Fruit fly (Drosophila melanogaster) whole organism, embryonic: ENCODE measurements around the gene CG8117.

Experiments
- Atf6 ChIP-seq: fragments of 200-800 bp; sonication (Bioruptor generic); IDR thresholded peaks from 2 replicates; pipeline ENCODE4 v1.3.6; 2022; ENCODE audit warnings: missing biosample characterization, missing genetic modification characterization
- C15 ChIP-seq: fragments of 200-800 bp; sonication (Bioruptor generic); IDR thresholded peaks from 3 replicates; pipeline ENCODE4 v1.3.6; 2022; ENCODE audit warnings: missing biosample characterization, missing genetic modification characterization
- CG11247 ChIP-seq: fragments of 200-800 bp; sonication (Bioruptor generic); IDR thresholded peaks from 2 replicates; pipeline ENCODE4 v1.3.6; 2022; ENCODE audit warnings: missing biosample characterization, missing genetic modification characterization
- CG12391 ChIP-seq: fragments of 200-800 bp; sonication (Bioruptor generic); optimal IDR thresholded peaks from 3 replicates; lab custom pipeline; 2018; ENCODE audit warnings: missing biosample characterization, mild to moderate bottlenecking, missing genetic modification characterization, moderate library complexity
- CG13287 ChIP-seq: fragments of 200-800 bp; sonication (Bioruptor generic); IDR thresholded peaks from 2 replicates; pipeline ENCODE4 v1.3.6; 2022; ENCODE audit warnings: missing biosample characterization, missing genetic modification characterization; ENCODE audit not compliant: partially characterized antibody
- CG13296 ChIP-seq: fragments of 200-800 bp; sonication (Bioruptor generic); optimal IDR thresholded peaks from 3 replicates; lab custom pipeline; 2018; ENCODE audit warnings: missing biosample characterization, mild to moderate bottlenecking, missing genetic modification characterization
- CG14014 ChIP-seq: fragments of 200-800 bp; sonication (Bioruptor generic); IDR thresholded peaks from 2 replicates; pipeline ENCODE4 v1.3.6; 2022; ENCODE audit warnings: missing biosample characterization, missing genetic modification characterization
- CG14441 ChIP-seq: fragments of 200-800 bp; sonication (Bioruptor generic); IDR thresholded peaks from 2 replicates; pipeline ENCODE4 v1.3.6; 2022; ENCODE audit warnings: missing biosample characterization, missing genetic modification characterization
- CG14667 ChIP-seq: fragments of 200-800 bp; sonication (Bioruptor generic); IDR thresholded peaks from 2 replicates; pipeline ENCODE4 v1.3.6; 2022; ENCODE audit warnings: missing biosample characterization, missing genetic modification characterization
- CG15696 ChIP-seq: fragments of 200-800 bp; sonication (Bioruptor generic); optimal IDR thresholded peaks from 2 replicates; lab custom pipeline; 2019; ENCODE audit warnings: missing biosample characterization, mild to moderate bottlenecking, missing genetic modification characterization, moderate library complexity
- CG1603 ChIP-seq: fragments of 200-800 bp; sonication (Bioruptor generic); optimal IDR thresholded peaks from 2 replicates; lab custom pipeline; 2019; ENCODE audit warnings: missing biosample characterization, mild to moderate bottlenecking, missing genetic modification characterization, moderate library complexity
- CG1647 ChIP-seq: fragments of 200-800 bp; sonication (Bioruptor generic); optimal IDR thresholded peaks from 3 replicates; lab custom pipeline; 2016; ENCODE audit warnings: missing biosample characterization, missing genetic modification characterization
- CG17328 ChIP-seq: fragments of 200-800 bp; sonication (Bioruptor generic); IDR thresholded peaks from 2 replicates; pipeline ENCODE4 v1.3.6; 2022; ENCODE audit warnings: missing biosample characterization, missing genetic modification characterization
- CG2712 ChIP-seq: fragments of 200-800 bp; optimal IDR thresholded peaks from 3 replicates; lab custom pipeline; 2019; ENCODE audit warnings: missing biosample characterization, mild to moderate bottlenecking, missing genetic modification characterization, moderate library complexity
- CG2875 ChIP-seq: fragments of 200-800 bp; sonication (Bioruptor generic); optimal IDR thresholded peaks from 2 replicates; lab custom pipeline; 2017; ENCODE audit warnings: missing biosample characterization, mild to moderate bottlenecking, missing genetic modification characterization, missing genetic modification reagents
- CG30403 ChIP-seq: fragments of 200-800 bp; sonication (Bioruptor generic); optimal IDR thresholded peaks from 3 replicates; lab custom pipeline; 2016; ENCODE audit warnings: missing biosample characterization, missing genetic modification characterization
- CG31224 ChIP-seq: fragments of 200-800 bp; sonication (Bioruptor generic); IDR thresholded peaks from 2 replicates; pipeline ENCODE4 v1.3.6; 2022; ENCODE audit warnings: missing biosample characterization, missing genetic modification characterization
- CG34224 ChIP-seq: fragments of 200-800 bp; sonication (Bioruptor generic); IDR thresholded peaks from 3 replicates; pipeline ENCODE4 v1.3.6; 2022; ENCODE audit warnings: missing biosample characterization, missing genetic modification characterization; ENCODE audit not compliant: partially characterized antibody
- CG43689 ChIP-seq: fragments of 200-800 bp; sonication (Bioruptor generic); IDR thresholded peaks from 2 replicates; pipeline ENCODE4 v1.3.6; 2022; ENCODE audit warnings: missing biosample characterization, missing genetic modification characterization
- CG4730 ChIP-seq: fragments of 200-800 bp; sonication (Bioruptor generic); IDR thresholded peaks from 2 replicates; pipeline ENCODE4 v1.3.6; 2022; ENCODE audit warnings: missing biosample characterization, missing genetic modification characterization
- CG5180 ChIP-seq: fragments of 200-800 bp; sonication (Bioruptor generic); optimal IDR thresholded peaks from 3 replicates; lab custom pipeline; 2017; ENCODE audit warnings: missing biosample characterization, missing genetic modification characterization, mild to moderate bottlenecking, moderate library complexity, missing genetic modification reagents
- CG6175 ChIP-seq: fragments of 200-800 bp; sonication (Bioruptor generic); IDR thresholded peaks from 3 replicates; pipeline ENCODE4 v1.3.6; 2022; ENCODE audit warnings: missing biosample characterization, missing genetic modification characterization
- CG7372 ChIP-seq: fragments of 200-800 bp; sonication (Bioruptor generic); IDR thresholded peaks from 2 replicates; pipeline ENCODE4 v1.3.6; 2022; ENCODE audit warnings: missing biosample characterization, missing genetic modification characterization
- CG8944 ChIP-seq: fragments of 200-800 bp; sonication (Bioruptor generic); optimal IDR thresholded peaks from 3 replicates; lab custom pipeline; 2016; ENCODE audit warnings: missing biosample characterization, missing genetic modification characterization
- CG9817 ChIP-seq: fragments of 200-800 bp; sonication (Bioruptor generic); optimal IDR thresholded peaks from 2 replicates; lab custom pipeline; 2018; ENCODE audit warnings: missing biosample characterization, mild to moderate bottlenecking, missing genetic modification characterization, moderate library complexity
- CTCF ChIP-seq: fragments of 200-800 bp; sonication (Bioruptor generic); optimal IDR thresholded peaks from 2 replicates; lab custom pipeline; 2017; ENCODE audit warnings: missing biosample characterization, mild to moderate bottlenecking, missing genetic modification characterization, moderate library complexity
- Dbx ChIP-seq: fragments of 200-800 bp; sonication (Bioruptor generic); IDR thresholded peaks from 3 replicates; pipeline ENCODE4 v1.3.6; 2022; ENCODE audit warnings: missing biosample characterization, missing genetic modification characterization
- HLH4C ChIP-seq: fragments of 200-800 bp; sonication (Bioruptor generic); IDR thresholded peaks from 3 replicates; pipeline ENCODE4 v1.3.6; 2022; ENCODE audit warnings: missing biosample characterization, missing genetic modification characterization; ENCODE audit not compliant: partially characterized antibody
- HmgZ ChIP-seq: fragments of 200-800 bp; sonication (Bioruptor generic); optimal IDR thresholded peaks from 2 replicates; lab custom pipeline; 2018; ENCODE audit warnings: missing biosample characterization, mild to moderate bottlenecking, missing genetic modification characterization
- MBD-R2 ChIP-seq: fragments of 200-800 bp; sonication (Bioruptor generic); IDR thresholded peaks from 2 replicates; pipeline ENCODE4 v1.3.6; 2022; ENCODE audit warnings: missing biosample characterization, missing genetic modification characterization
- PHDP ChIP-seq: fragments of 200-800 bp; sonication (Bioruptor generic); optimal IDR thresholded peaks from 3 replicates; lab custom pipeline; 2018; ENCODE audit warnings: missing biosample characterization, mild to moderate bottlenecking, missing genetic modification characterization, moderate library complexity
- Ptx1 ChIP-seq: fragments of 200-800 bp; sonication (Bioruptor generic); IDR thresholded peaks from 2 replicates; pipeline ENCODE4 v1.3.6; 2022; ENCODE audit warnings: missing biosample characterization, missing genetic modification characterization
- Stat92E ChIP-seq, 3 experiments: fragments of >200 bp in 2 of 3; fragments of 200-800 bp in 1 of 3; sonication (Bioruptor generic) in 1 of 3; optimal IDR thresholded peaks; 2 replicates each; lab custom pipeline; 2017 to 2019; ENCODE audit warnings: missing biosample characterization in 3 of 3, missing genetic modification characterization in 3 of 3, mild to moderate bottlenecking in 1 of 3, moderate library complexity in 1 of 3
- abd-A ChIP-seq: fragments of 200-800 bp; sonication (Bioruptor generic); optimal IDR thresholded peaks from 3 replicates; lab custom pipeline; 2019; ENCODE audit warnings: missing biosample characterization, mild to moderate bottlenecking, missing genetic modification characterization, moderate library complexity
- bab2 ChIP-seq: fragments of 200-800 bp; sonication (Bioruptor generic); optimal IDR thresholded peaks from 2 replicates; lab custom pipeline; 2016; ENCODE audit warnings: missing biosample characterization, missing genetic modification characterization
- dmrt11E ChIP-seq: fragments of 200-800 bp; sonication (Bioruptor generic); optimal IDR thresholded peaks from 3 replicates; lab custom pipeline; 2018; ENCODE audit warnings: missing biosample characterization, mild to moderate bottlenecking, missing genetic modification characterization, moderate library complexity
- ham ChIP-seq: fragments of 200-800 bp; sonication (Bioruptor generic); IDR thresholded peaks from 2 replicates; pipeline ENCODE4 v1.3.6; 2022; ENCODE audit warnings: missing biosample characterization, missing genetic modification characterization
- insv ChIP-seq, 2 experiments: fragments of 200-800 bp; sonication (Bioruptor generic); optimal IDR thresholded peaks; 3 replicates each; lab custom pipeline; 2016 to 2018; ENCODE audit warnings: missing biosample characterization in 2 of 2, missing genetic modification characterization in 2 of 2
- otp ChIP-seq: fragments of 200-800 bp; sonication (Bioruptor generic); IDR thresholded peaks from 3 replicates; pipeline ENCODE4, ENCODE4 v1.3.6; 2022; ENCODE audit warnings: missing biosample characterization, missing genetic modification characterization
- pan ChIP-seq, 4 experiments: fragments of >200 bp in 3 of 4; fragments of 200-800 bp in 1 of 4; sonication (Bioruptor generic) in 1 of 4; optimal IDR thresholded peaks in 3 of 4; IDR thresholded peaks in 1 of 4; 2 replicates each; pipeline versions ENCODE4 v1.3.6 to Lab custom; 2017 to 2022; ENCODE audit warnings: missing biosample characterization in 2 of 4, missing genetic modification characterization in 2 of 4, mixed read lengths in 1 of 4
- prd ChIP-seq, 3 experiments: fragments of >200 bp in 2 of 3; fragments of 200-800 bp in 1 of 3; sonication (Bioruptor generic) in 1 of 3; optimal IDR thresholded peaks in 2 of 3; IDR thresholded peaks in 1 of 3; 2 replicates in 2 of 3; 3 replicates in 1 of 3; pipeline versions ENCODE4 v1.3.6 to Lab custom; 2017 to 2022; ENCODE audit warnings: missing biosample characterization in 1 of 3, missing genetic modification characterization in 1 of 3
- scrt ChIP-seq: fragments of 200-800 bp; sonication (Bioruptor generic); optimal IDR thresholded peaks from 2 replicates; lab custom pipeline; 2018; ENCODE audit warnings: missing biosample characterization, mild to moderate bottlenecking, missing genetic modification characterization, moderate library complexity
- sd ChIP-seq: fragments of 200-800 bp; sonication (Bioruptor generic); optimal IDR thresholded peaks from 3 replicates; lab custom pipeline; 2018; ENCODE audit warnings: missing biosample characterization, mild to moderate bottlenecking, missing genetic modification characterization, moderate library complexity
- slbo ChIP-seq: fragments of 200-800 bp; sonication (Bioruptor generic); IDR thresholded peaks from 2 replicates; pipeline ENCODE4 v1.3.6; 2022; ENCODE audit warnings: missing biosample characterization, missing genetic modification characterization
- sug ChIP-seq: fragments of 200-800 bp; optimal IDR thresholded peaks from 2 replicates; lab custom pipeline; 2019; ENCODE audit warnings: missing biosample characterization, mild to moderate bottlenecking, missing genetic modification characterization, moderate library complexity
- tin ChIP-seq: fragments of 200-800 bp; sonication (Bioruptor generic); optimal IDR thresholded peaks from 3 replicates; lab custom pipeline; 2016; ENCODE audit warnings: missing biosample characterization, missing genetic modification characterization
- trem ChIP-seq: fragments of 200-800 bp; optimal IDR thresholded peaks from 3 replicates; lab custom pipeline; 2019; ENCODE audit warnings: missing biosample characterization, mild to moderate bottlenecking, missing genetic modification characterization, moderate library complexity

CG8117 gene

dm6 chrX:15594230-15594857 is 49.7 kb upstream of the CG8117 start (continued):
- TF ChIP-seq CTCF (GFP tag; lab: Kevin White, UChicago) = peak; percentile 97
- TF ChIP-seq CG1603 (tag; lab: Kevin White, UChicago) = peak; percentile 21
- 0 out of 3 replicates have a peak, but pooled peaks have one; percentile 37 for TF ChIP-seq otp
- TF ChIP-seq pan (optimal IDR thresholded peaks at IDR 0.05; lab: Kevin White, UChicago) = no peak
- peak in 1 of 2 experiments; percentile 71 for TF ChIP-seq pan (GFP tag; optimal IDR thresholded peaks at IDR 0.05 in 1 of 2, IDR thresholded peaks at IDR 0.05 in 1 of 2)
- peak; percentile 9 for TF ChIP-seq CG8944
- TF ChIP-seq CG14441 (GFP tag; lab: Robert Waterston, UW) = peak; percentile 60
- peak; percentile 50; the same call in 1 of the 2 replicates for TF ChIP-seq CG17328
- TF ChIP-seq Ptx1 (GFP tag; lab: Robert Waterston, UW) = peak; percentile 73
- 0 out of 2 replicates have a peak, but pooled peaks have one; percentile 32 for TF ChIP-seq CG14014 (GFP tag; lab: Robert Waterston, UW)
- TF ChIP-seq CG43689 (GFP tag; lab: Robert Waterston, UW) = no peak
- TF ChIP-seq CG9817 (tag; lab: Kevin White, UChicago) = peak; percentile 49
- peak; percentile 79 for TF ChIP-seq slbo (GFP tag; lab: Robert Waterston, UW)
- 0 out of 3 replicates have a peak, but pooled peaks have one; percentile 29 for TF ChIP-seq HLH4C (GFP tag; lab: Robert Waterston, UW)
- TF ChIP-seq CG34224 = no peak
- TF ChIP-seq CG2712 (tag; lab: Kevin White, UChicago) = peak; percentile 41
- peak; percentile 3 for TF ChIP-seq sug
- peak; percentile 25 for TF ChIP-seq HmgZ (tag; lab: Kevin White, UChicago)
- peak; percentile 28 for TF ChIP-seq sd
- TF ChIP-seq ham (GFP tag; lab: Robert Waterston, UW) = no peak
- TF ChIP-seq trem (tag; lab: Kevin White, UChicago) = peak; percentile 31
- no peak for TF ChIP-seq Atf6
- TF ChIP-seq prd (optimal IDR thresholded peaks at IDR 0.05; lab: Kevin White, UChicago) = no peak
- TF ChIP-seq prd (GFP tag; IDR thresholded peaks at IDR 0.05; lab: Robert Waterston, UW) = peak; percentile 51; the same call in 2 of the 3 replicates
- no peak for TF ChIP-seq CG13296 (GFP tag; lab: Kevin White, UChicago)
- no peak for TF ChIP-seq C15 (GFP tag; lab: Robert Waterston, UW)
- no peak for TF ChIP-seq CG7372
- TF ChIP-seq PHDP (tag; lab: Kevin White, UChicago) = peak; percentile 23
- peak; percentile 11 for TF ChIP-seq dmrt11E
- TF ChIP-seq insv (GFP tag; optimal IDR thresholded peaks at IDR 0.05; lab: Kevin White, UChicago) = peak in 1 of 2 experiments; percentile 36
- no peak for TF ChIP-seq CG12391 (tag; lab: Kevin White, UChicago)
- TF ChIP-seq CG2875 (GFP tag; lab: Kevin White, UChicago) = no peak
- TF ChIP-seq CG5180 (GFP tag; lab: Kevin White, UChicago) = no peak
- peak; percentile 29 for TF ChIP-seq tin (GFP tag; lab: Kevin White, UChicago)
- peak; percentile 27; the same call in 1 of the 2 replicates for TF ChIP-seq CG13287 (GFP tag; lab: Robert Waterston, UW)
- TF ChIP-seq CG14667 = peak; percentile 63
- TF ChIP-seq Dbx (GFP tag; lab: Robert Waterston, UW) = peak; percentile 74
- TF ChIP-seq Stat92E (GFP tag; optimal IDR thresholded peaks at IDR 0.05; lab: Kevin White, UChicago) = no peak
- no peak for TF ChIP-seq abd-A (tag; lab: Kevin White, UChicago)
- 0 out of 2 replicates have a peak, but pooled peaks have one; percentile 22 for TF ChIP-seq MBD-R2 (GFP tag; lab: Robert Waterston, UW)
- peak; percentile 60 for TF ChIP-seq CG15696 (tag; lab: Kevin White, UChicago)
- TF ChIP-seq scrt (GFP tag; lab: Kevin White, UChicago) = no peak
- TF ChIP-seq CG11247 = peak; percentile 77
- TF ChIP-seq CG4730 (GFP tag; lab: Robert Waterston, UW) = 0 out of 2 replicates have a peak, but pooled peaks have one; percentile 24
- peak; percentile 20; the same call in 1 of the 3 replicates for TF ChIP-seq CG6175
- no peak for TF ChIP-seq CG1647 (GFP tag; lab: Kevin White, UChicago)
- TF ChIP-seq bab2 (GFP tag; lab: Kevin White, UChicago) = peak; percentile 25
- TF ChIP-seq CG31224 = no peak
- peak; percentile 23 for TF ChIP-seq CG30403 (GFP tag; lab: Kevin White, UChicago)
